Fruit fly (Drosophila melanogaster) whole organism, pupa: Measurements from ENCODE around the gene CG15143.

ENCODE experiments used
- CG14655 ChIP-seq: fragments of 200-800 bp; sonication (Bioruptor generic); optimal IDR thresholded peaks from 3 replicates; lab custom pipeline; 2017; ENCODE audit warnings: mild to moderate bottlenecking, missing biosample characterization, missing genetic modification reagents, missing genetic modification characterization
- CG17806 ChIP-seq: fragments of 200-800 bp; sonication (Bioruptor generic); optimal IDR thresholded peaks from 2 replicates; lab custom pipeline; 2018; ENCODE audit warnings: missing biosample characterization, mild to moderate bottlenecking, missing genetic modification characterization, moderate library complexity
- CG34367 ChIP-seq: fragments of 200-800 bp; sonication (Bioruptor generic); optimal IDR thresholded peaks from 2 replicates; lab custom pipeline; 2018; ENCODE audit warnings: missing biosample characterization, mild to moderate bottlenecking, missing genetic modification characterization
- D1 ChIP-seq: fragments of 200-800 bp; sonication (Bioruptor generic); optimal IDR thresholded peaks from 2 replicates; lab custom pipeline; 2018; ENCODE audit warnings: missing biosample characterization, mild to moderate bottlenecking, missing genetic modification characterization, moderate library complexity

dm6 chr2L:17498721-17499120, 25.6 kb downstream of the CG15143 start, which contains the start of gene CG15142:
- TF ChIP-seq CG17806 (tag; lab: Kevin White, UChicago) (no peak), CG14655 (GFP tag; lab: Kevin White, UChicago) (no peak), CG34367 (tag; lab: Kevin White, UChicago) (no peak), D1 (no peak)
